Worm (Caenorhabditis elegans) whole organism, L1 larva: ENCODE results near the gene phf-32.
"Not testable (repeated sequence)": the region's sequence is repeated elsewhere in the genome, so short reads cannot be mapped to it uniquely, and the experiment has no call there.

Experiments
- C16A3.4 ChIP-seq: fragments of 150-350 bp; optimal IDR thresholded peaks from 2 replicates; lab custom pipeline; 2014; ENCODE audit warnings: missing biosample characterization, missing genetic modification characterization
- C34B4.2 ChIP-seq: sonication (generic microtip); optimal IDR thresholded peaks from 2 replicates; lab custom pipeline; 2017; ENCODE audit warnings: mild to moderate bottlenecking, missing genetic modification characterization, missing compliant biosample characterization
- alr-1 ChIP-seq: fragments of 200-800 bp; sonication (Bioruptor generic); optimal IDR thresholded peaks from 2 replicates; lab custom pipeline; 2018; ENCODE audit warnings: borderline replicate concordance, mild to moderate bottlenecking, missing genetic modification characterization, missing compliant biosample characterization
- aly-2 ChIP-seq: fragments of 150-350 bp; optimal IDR thresholded peaks from 2 replicates; lab custom pipeline; 2014; ENCODE audit warnings: missing biosample characterization, missing genetic modification characterization
- ama-1 ChIP-seq: fragments of 150-350 bp; optimal IDR thresholded peaks from 2 replicates; lab custom pipeline; 2014
- blmp-1 ChIP-seq: fragments of 150-350 bp; optimal IDR thresholded peaks from 2 replicates; lab custom pipeline; 2014; ENCODE audit warnings: missing biosample characterization, missing genetic modification characterization
- ceh-8 ChIP-seq: fragments of 200-800 bp; sonication (Bioruptor generic); optimal IDR thresholded peaks from 2 replicates; lab custom pipeline; 2018; ENCODE audit warnings: mild to moderate bottlenecking, missing genetic modification characterization, moderate library complexity, missing compliant biosample characterization
- ceh-82 ChIP-seq, 3 experiments: fragments of 150-350 bp in 1 of 3; sonication (generic microtip) in 2 of 3; optimal IDR thresholded peaks; 2 replicates each; lab custom pipeline; 2014 to 2017; ENCODE audit warnings: missing biosample characterization in 3 of 3, missing genetic modification characterization in 3 of 3
- efl-1 ChIP-seq, 4 experiments: fragments of 150-350 bp; optimal IDR thresholded peaks in 3 of 4; peaks in 1 of 4; 1 replicate in 1 of 4; 2 replicates in 3 of 4; lab custom pipeline; 2014; ENCODE audit warnings: missing biosample characterization in 2 of 4, missing genetic modification characterization in 2 of 4, missing genetic modification reagents in 2 of 4
- efl-3 ChIP-seq: fragments of 200-800 bp; sonication (Bioruptor generic); optimal IDR thresholded peaks from 2 replicates; lab custom pipeline; 2018; ENCODE audit warnings: mild to moderate bottlenecking, missing genetic modification characterization, missing compliant biosample characterization
- egl-27 ChIP-seq, 2 experiments: fragments of 150-350 bp in 1 of 2; sonication (generic microtip); optimal IDR thresholded peaks; 3 replicates each; lab custom pipeline; 2017 to 2018; ENCODE audit warnings: missing biosample characterization in 2 of 2, missing genetic modification characterization in 2 of 2, missing genetic modification reagents in 2 of 2
- elt-2 ChIP-seq: sonication (generic microtip); optimal IDR thresholded peaks from 2 replicates; lab custom pipeline; 2016; ENCODE audit warnings: missing genetic modification characterization, mild to moderate bottlenecking, inconsistent platforms, missing compliant biosample characterization, missing genetic modification reagents
- elt-3 ChIP-seq, 6 experiments: fragments of 150-350 bp in 1 of 6; sonication (generic microtip); optimal IDR thresholded peaks; 2 replicates each; lab custom pipeline; 2017 to 2018; ENCODE audit warnings: missing biosample characterization in 6 of 6, missing genetic modification characterization in 6 of 6, inconsistent platforms in 1 of 6
- fkh-4 ChIP-seq: sonication (generic microtip); optimal IDR thresholded peaks from 2 replicates; lab custom pipeline; 2016; ENCODE audit warnings: missing compliant biosample characterization, missing genetic modification characterization, borderline replicate concordance
- fkh-8 ChIP-seq: sonication (generic microtip); optimal IDR thresholded peaks from 2 replicates; lab custom pipeline; 2016; ENCODE audit warnings: mild to moderate bottlenecking, missing genetic modification characterization, missing compliant biosample characterization
- fos-1 ChIP-seq: fragments of 150-350 bp; optimal IDR thresholded peaks from 2 replicates; lab custom pipeline; 2014; ENCODE audit warnings: missing biosample characterization, missing genetic modification characterization
- grh-1 ChIP-seq: fragments of 200-800 bp; sonication (Bioruptor generic); IDR thresholded peaks from 2 replicates; pipeline ENCODE4 v1.3.6; 2022; ENCODE audit warnings: missing genetic modification reagents, missing genetic modification characterization, missing compliant biosample characterization
- hlh-17 ChIP-seq: fragments of 200-800 bp; sonication (Bioruptor generic); optimal IDR thresholded peaks from 2 replicates; lab custom pipeline; 2018; ENCODE audit warnings: missing genetic modification characterization, mild to moderate bottlenecking, missing compliant biosample characterization, moderate library complexity, borderline replicate concordance
- hpl-2 ChIP-seq: fragments of 150-350 bp; optimal IDR thresholded peaks from 2 replicates; lab custom pipeline; 2014; ENCODE audit warnings: missing biosample characterization, missing genetic modification reagents, missing genetic modification characterization
- isw-1 ChIP-seq: fragments of 200-800 bp; sonication (Bioruptor generic); IDR thresholded peaks from 2 replicates; pipeline ENCODE4 v1.3.6; 2022; ENCODE audit warnings: missing genetic modification characterization, missing compliant biosample characterization
- lin-14 ChIP-seq: fragments of 200-800 bp; sonication (Bioruptor generic); optimal IDR thresholded peaks from 2 replicates; lab custom pipeline; 2018; ENCODE audit warnings: mild to moderate bottlenecking, missing genetic modification characterization, moderate library complexity, missing compliant biosample characterization
- lin-35 ChIP-seq, 2 experiments: fragments of 150-350 bp; optimal IDR thresholded peaks; 2 replicates each; lab custom pipeline; 2014; ENCODE audit warnings: missing biosample characterization in 2 of 2, missing genetic modification characterization in 2 of 2, missing genetic modification reagents in 2 of 2
- mab-9 ChIP-seq: fragments of 200-800 bp; sonication (Bioruptor generic); IDR thresholded peaks from 2 replicates; pipeline ENCODE4 v1.3.6; 2022; ENCODE audit warnings: missing genetic modification reagents, missing genetic modification characterization, missing compliant biosample characterization
- nhr-77 ChIP-seq: fragments of 150-350 bp; optimal IDR thresholded peaks from 2 replicates; lab custom pipeline; 2014; ENCODE audit warnings: missing biosample characterization, missing genetic modification characterization
- nhr-85 ChIP-seq: sonication (generic microtip); peaks from one replicate; lab custom pipeline; 2016; ENCODE audit warnings: missing genetic modification characterization, inconsistent platforms, missing compliant biosample characterization
- nhr-90 ChIP-seq: sonication (generic microtip); optimal IDR thresholded peaks from 2 replicates; lab custom pipeline; 2016; ENCODE audit warnings: mild to moderate bottlenecking, missing genetic modification characterization, missing compliant biosample characterization; ENCODE audit not compliant: poor library complexity
- pag-3 ChIP-seq: sonication (generic microtip); optimal IDR thresholded peaks from 2 replicates; lab custom pipeline; 2017; ENCODE audit warnings: missing genetic modification characterization, mild to moderate bottlenecking, missing compliant biosample characterization, antibody characterized with exemption, borderline replicate concordance; ENCODE audit not compliant: insufficient read depth
- pqm-1 ChIP-seq: sonication (generic microtip); optimal IDR thresholded peaks from 3 replicates; lab custom pipeline; 2017; ENCODE audit warnings: missing biosample characterization, missing genetic modification characterization
- rnt-1 ChIP-seq: sonication (generic microtip); optimal IDR thresholded peaks from 2 replicates; lab custom pipeline; 2016; ENCODE audit warnings: mild to moderate bottlenecking, missing genetic modification characterization, moderate library complexity, missing compliant biosample characterization
- skn-1 ChIP-seq: fragments of 150-350 bp; optimal IDR thresholded peaks from 2 replicates; lab custom pipeline; 2014; ENCODE audit warnings: missing biosample characterization, missing genetic modification characterization
- snu-23 ChIP-seq: sonication (generic microtip); optimal IDR thresholded peaks from 2 replicates; lab custom pipeline; 2016; ENCODE audit warnings: missing genetic modification characterization, missing compliant biosample characterization
- sox-4 ChIP-seq: sonication (generic microtip); optimal IDR thresholded peaks from 2 replicates; lab custom pipeline; 2016; ENCODE audit warnings: missing genetic modification characterization, missing compliant biosample characterization
- swsn-7 ChIP-seq: sonication (generic microtip); optimal IDR thresholded peaks from 2 replicates; lab custom pipeline; 2016; ENCODE audit warnings: missing genetic modification characterization, missing compliant biosample characterization
- tlp-1 ChIP-seq: fragments of 150-350 bp; optimal IDR thresholded peaks from 2 replicates; lab custom pipeline; 2014; ENCODE audit warnings: missing biosample characterization, missing genetic modification characterization
- unc-130 ChIP-seq: fragments of 150-350 bp; optimal IDR thresholded peaks from 2 replicates; lab custom pipeline; 2017; ENCODE audit warnings: missing biosample characterization, missing genetic modification characterization, inconsistent platforms
- unc-98 ChIP-seq: fragments of 200-800 bp; sonication (Bioruptor generic); IDR thresholded peaks from 2 replicates; pipeline ENCODE4 v1.3.6; 2022; ENCODE audit warnings: missing genetic modification characterization, missing compliant biosample characterization
- vab-15 ChIP-seq: sonication (generic microtip); optimal IDR thresholded peaks from 2 replicates; lab custom pipeline; 2017; ENCODE audit warnings: missing genotype, mild to moderate bottlenecking, missing genetic modification characterization, missing compliant biosample characterization
- xbp-1 ChIP-seq: sonication (generic microtip); optimal IDR thresholded peaks from 2 replicates; lab custom pipeline; 2016; ENCODE audit warnings: missing genetic modification characterization, missing compliant biosample characterization

Gene phf-32

ce11 chrX:12302755-12303154, 3.9 kb upstream of the phf-32 start, which contains the start of gene dot-1.3:
TSS of gene dot-1.3 (minus strand) at chrX:12302855.
- not testable (repeated sequence) for TF ChIP-seq egl-27 (tag; optimal IDR thresholded peaks at IDR 0.05; lab: Kevin White, UChicago); hlh-17; swsn-7
- TF ChIP-seq, all 84 proteins: peak for 0; not testable (repeated sequence) for 84

DNA sequence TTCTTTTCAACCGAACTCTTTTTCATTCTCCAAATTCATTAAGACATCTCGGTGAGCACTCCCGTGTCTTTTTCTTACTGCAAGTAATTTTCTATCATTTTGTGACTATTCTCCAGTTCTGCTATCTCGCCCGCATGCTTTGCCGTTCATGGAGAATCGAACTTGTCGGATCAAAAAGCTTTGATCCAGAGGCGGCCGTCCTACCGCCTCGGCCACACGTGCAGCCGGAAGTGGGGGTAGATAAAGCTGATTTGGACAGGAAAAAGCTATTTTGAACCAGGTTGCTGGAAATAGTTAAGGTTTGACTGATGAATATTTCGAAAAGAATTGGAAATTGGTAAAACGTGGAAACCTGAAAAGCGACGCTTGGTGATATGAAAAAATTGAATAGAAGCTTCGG, 2.4 kb upstream of the phf-32 start:
- TF ChIP-seq pag-3 (tag; lab: Kevin White, UChicago) (no peak), alr-1 (tag; lab: Kevin White, UChicago) (no peak), C16A3.4 (no peak), hpl-2 (GFP tag; lab: Kevin White, UChicago) (no peak), ama-1 (lab: Kevin White, UChicago) (no peak), efl-1 (optimal IDR thresholded peaks at IDR 0.05; lab: Kevin White, UChicago) (no peak), efl-1 (GFP tag; optimal IDR thresholded peaks at IDR 0.05 in 1 of 2; lab: Kevin White, UChicago) (no peak)

DNA sequence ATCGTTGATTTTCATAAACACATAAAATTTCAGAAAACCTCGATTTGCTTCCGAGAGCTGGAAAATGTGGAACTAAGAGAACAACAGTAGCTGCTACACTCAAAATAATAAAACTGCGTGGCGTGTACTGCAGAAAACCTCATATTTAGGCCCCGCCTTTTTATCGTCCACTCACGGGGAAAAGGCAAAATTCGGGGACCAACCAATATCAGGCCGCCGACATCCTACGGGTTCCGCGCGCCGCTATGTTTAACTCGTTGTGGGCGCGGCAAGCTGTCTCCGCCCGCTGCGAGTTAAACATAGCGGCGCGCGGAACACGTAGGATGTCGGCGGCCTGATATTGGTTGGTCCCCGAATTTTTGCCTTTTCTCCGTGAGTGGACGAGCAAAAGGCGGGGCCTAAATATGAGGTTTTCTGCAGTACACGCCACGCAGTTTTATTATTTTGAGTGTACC, 1.4 kb downstream of the phf-32 start, which contains the start of gene F17A2.16:
TSS of gene F17A2.16 (plus strand) at position 405 of the 455 bp plus-strand sequence.
- not testable (repeated sequence) for TF ChIP-seq hlh-17; efl-3 (GFP tag; lab: Kevin White, UChicago); tlp-1 (tag; lab: Kevin White, UChicago)

ce11 chrX:12313779-12314178, 7.1 kb downstream of the phf-32 start:
- TF ChIP-seq hlh-17 = no peak
- no peak for TF ChIP-seq nhr-90 (tag; lab: Kevin White, UChicago)
- no peak for TF ChIP-seq fos-1 (tag; lab: Kevin White, UChicago)
- TF ChIP-seq ceh-82 (tag; optimal IDR thresholded peaks at IDR 0.05; lab: Kevin White, UChicago) = no peak
- no peak for TF ChIP-seq ceh-8 (GFP tag; lab: Kevin White, UChicago)
- no peak for TF ChIP-seq elt-3 (tag; optimal IDR thresholded peaks at IDR 0.05; lab: Kevin White, UChicago)
- TF ChIP-seq blmp-1 (tag; lab: Kevin White, UChicago) = no peak
- no peak for TF ChIP-seq sox-4 (tag; lab: Kevin White, UChicago)
- no peak for TF ChIP-seq unc-98
- no peak for TF ChIP-seq snu-23 (GFP tag; lab: Kevin White, UChicago)

DNA sequence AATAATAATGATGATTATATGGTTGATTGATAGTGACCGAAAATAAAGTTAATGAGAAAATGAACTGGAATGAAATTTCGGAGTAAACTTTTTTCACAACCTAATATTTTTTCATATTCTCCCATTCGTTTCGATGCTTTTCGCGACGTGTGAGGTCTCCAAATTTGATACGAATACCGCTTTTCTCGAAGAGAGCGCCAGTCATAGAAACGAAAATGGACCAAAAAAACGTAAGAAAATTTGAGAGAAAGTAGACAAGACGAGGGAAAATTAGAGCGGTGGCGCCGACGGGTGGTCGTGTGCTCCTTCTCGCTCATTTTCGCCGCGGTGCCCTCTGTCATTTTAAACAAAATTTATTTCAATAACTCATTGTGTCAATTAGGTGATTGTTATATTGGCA, 7.7 kb downstream of the phf-32 start:
- no peak for TF ChIP-seq nhr-90 (tag; lab: Kevin White, UChicago)
- TF ChIP-seq hpl-2 (GFP tag; lab: Kevin White, UChicago) = no peak
- no peak for TF ChIP-seq C34B4.2 (tag; lab: Kevin White, UChicago)
- TF ChIP-seq pqm-1 (tag; lab: Kevin White, UChicago) = no peak
- TF ChIP-seq C16A3.4 = no peak
- peak; percentile 5 for TF ChIP-seq elt-2 (tag; lab: Kevin White, UChicago)

- TF ChIP-seq skn-1 (tag; lab: Kevin White, UChicago) (no peak), isw-1 (GFP tag; lab: Robert Waterston, UW) (no peak), aly-2 (tag; lab: Kevin White, UChicago) (no peak), lin-14 (GFP tag; lab: Kevin White, UChicago) (no peak), fkh-4 (tag; lab: Kevin White, UChicago) (no peak), grh-1 (GFP tag; lab: Robert Waterston, UW) (no peak), rnt-1 (tag; lab: Kevin White, UChicago) (no peak), vab-15 (tag; lab: Kevin White, UChicago) (no peak), xbp-1 (no peak), nhr-77 (tag; lab: Kevin White, UChicago) (no peak), hlh-17 (no peak), swsn-7 (no peak), tlp-1 (tag; lab: Kevin White, UChicago) (no peak), alr-1 (tag; lab: Kevin White, UChicago) (no peak), mab-9 (GFP tag; lab: Robert Waterston, UW) (no peak), nhr-85 (tag; lab: Kevin White, UChicago) (no peak), fkh-8 (tag; lab: Kevin White, UChicago) (no peak), unc-130 (tag; lab: Kevin White, UChicago) (no peak), lin-35 (GFP tag; optimal IDR thresholded peaks at IDR 0.05; lab: Kevin White, UChicago) (no peak)
These were observed 8.6 kb downstream of the phf-32 start, which contains the start of gene xtr-2 for ce11 chrX:12315268-12315667. TSS of gene xtr-2 (plus strand) at chrX:12315568.
